Fruit fly (Drosophila melanogaster) whole organism, larva: Measurements from ENCODE around the gene CG14646.

Experiments
- noc ChIP-seq: fragments of 200-800 bp; sonication (Bioruptor generic); optimal IDR thresholded peaks from 3 replicates; lab custom pipeline; 2019; ENCODE audit warnings: missing biosample characterization, mild to moderate bottlenecking, missing genetic modification characterization, moderate library complexity

Gene CG14646

dm6 chr3R:4390133-4390532 is at the start of gene CG14646:
CG14646 (plus strand) TSS chr3R:4390366.
- TF ChIP-seq noc: no peak

dm6 chr3R:4341177-4341576 is 49.0 kb upstream of the CG14646 start:
- TF ChIP-seq noc: no peak

- no peak for TF ChIP-seq noc
Measured at dm6 chr3R:4346636-4347035, 43.5 kb upstream of the CG14646 start, which contains the start of gene hkb. hkb (minus strand) TSS chr3R:4346646.

DNA sequence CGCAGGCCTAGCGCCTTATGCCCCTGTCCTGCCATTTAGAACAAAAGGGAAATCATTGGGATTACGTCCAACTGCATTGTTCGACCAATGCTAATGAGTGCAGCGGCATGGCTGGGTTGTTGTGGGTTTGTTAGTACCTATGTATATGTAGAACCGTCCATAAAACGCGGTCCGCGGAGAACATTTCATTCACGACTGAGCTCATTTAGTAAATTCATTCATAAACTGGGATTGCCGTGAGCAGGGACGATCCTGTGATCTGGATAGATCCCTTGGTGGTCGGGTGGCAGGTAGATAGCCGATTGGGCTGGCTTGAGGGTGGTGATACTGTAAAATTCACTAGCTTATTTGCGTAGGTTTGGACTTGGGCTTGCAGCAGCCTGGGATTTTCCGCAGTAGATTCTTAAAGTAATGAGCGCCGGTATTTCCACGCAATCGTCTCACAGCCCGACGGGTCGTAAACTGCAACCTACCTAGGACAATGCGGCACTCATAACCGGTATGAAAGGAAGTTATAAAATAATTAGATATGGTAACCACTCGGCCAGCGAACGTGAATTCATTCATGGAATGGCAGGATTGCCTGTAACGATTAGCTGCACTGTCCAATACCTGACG is 41.9 kb upstream of the CG14646 start:
- TF ChIP-seq noc: no peak

DNA sequence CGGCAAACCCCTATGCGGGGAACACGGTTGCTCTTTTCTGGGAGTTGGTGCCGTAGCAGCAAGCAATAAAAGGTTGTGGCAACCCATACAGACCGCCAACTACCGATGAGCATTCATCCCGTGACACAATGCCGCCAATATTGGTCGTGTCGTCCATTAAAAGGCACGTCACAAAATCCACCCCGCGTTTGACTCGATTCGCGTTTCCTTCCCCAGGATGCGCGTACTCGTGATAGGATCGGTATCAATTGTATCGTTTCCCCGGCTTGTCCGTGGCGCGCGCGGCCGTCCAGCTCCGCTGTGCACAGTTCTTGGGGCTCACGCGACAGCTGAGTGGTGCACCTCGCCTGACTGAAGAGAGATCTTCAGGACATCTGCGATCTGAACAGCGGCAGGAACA is 40.0 kb upstream of the CG14646 start:
- no peak for TF ChIP-seq noc

DNA sequence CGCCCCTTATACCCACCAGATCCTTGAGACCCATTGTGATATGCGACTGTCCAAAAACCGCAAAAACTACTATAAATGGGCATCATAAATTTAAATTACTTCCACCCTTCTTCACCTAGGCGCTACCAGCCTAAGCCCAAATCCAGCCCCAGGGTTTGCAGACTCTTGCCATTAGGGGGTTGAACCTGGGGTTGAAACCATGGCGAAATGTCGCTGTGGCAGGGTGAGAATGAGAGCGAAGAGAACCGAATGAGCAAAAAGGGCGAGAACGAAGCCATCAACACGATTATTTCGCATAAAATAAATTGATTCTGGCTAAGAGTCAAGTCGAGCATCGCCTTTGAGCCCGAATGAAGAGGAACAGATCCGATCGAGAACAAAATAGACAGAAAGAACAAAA is 36.6 kb upstream of the CG14646 start:
- no peak for TF ChIP-seq noc

DNA sequence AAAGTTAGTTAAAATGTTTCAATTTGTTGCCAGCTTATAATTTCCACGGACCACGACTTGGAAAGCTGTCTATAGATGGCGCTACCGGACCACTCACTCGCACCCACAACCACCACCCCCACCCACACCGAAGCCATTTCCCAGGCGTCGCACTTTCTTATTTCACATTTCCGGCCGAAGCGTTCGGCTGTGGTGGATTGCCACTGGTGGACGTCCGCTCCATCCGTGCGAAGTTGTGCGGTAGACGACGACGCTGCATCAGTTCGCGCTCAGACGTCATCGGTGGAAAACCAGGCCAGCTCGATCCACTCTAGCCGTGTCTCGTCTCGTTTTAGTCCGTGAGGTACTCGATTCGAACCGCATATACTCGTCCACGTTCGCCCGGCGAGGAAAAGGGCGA is 30.5 kb upstream of the CG14646 start, which contains the start of gene CG1090:
CG1090 (plus strand) TSS at position 259 of the 400 bp plus-strand sequence.
- no peak for TF ChIP-seq noc

- no peak for TF ChIP-seq noc
Measured at dm6 chr3R:4360668-4361110, 29.5 kb upstream of the CG14646 start.

DNA sequence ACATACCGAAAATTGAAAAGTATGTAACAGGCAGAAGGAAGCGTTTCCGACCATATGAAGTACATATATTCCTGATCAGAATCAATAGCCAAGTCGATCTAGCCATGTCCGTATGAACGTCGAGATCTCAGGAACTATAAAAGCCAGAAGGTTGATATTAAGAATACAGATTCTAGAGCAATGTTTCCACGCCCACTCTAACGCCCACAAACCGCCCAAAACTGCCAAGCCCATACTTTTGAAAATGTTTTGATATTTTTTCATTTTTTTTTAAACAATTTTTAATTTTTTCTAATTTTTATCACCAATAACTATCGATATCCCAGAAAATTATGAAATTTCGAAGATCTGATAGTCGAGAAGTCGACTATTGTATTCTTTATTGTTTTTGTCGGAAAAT is 28.2 kb upstream of the CG14646 start:
- no peak for TF ChIP-seq noc

DNA sequence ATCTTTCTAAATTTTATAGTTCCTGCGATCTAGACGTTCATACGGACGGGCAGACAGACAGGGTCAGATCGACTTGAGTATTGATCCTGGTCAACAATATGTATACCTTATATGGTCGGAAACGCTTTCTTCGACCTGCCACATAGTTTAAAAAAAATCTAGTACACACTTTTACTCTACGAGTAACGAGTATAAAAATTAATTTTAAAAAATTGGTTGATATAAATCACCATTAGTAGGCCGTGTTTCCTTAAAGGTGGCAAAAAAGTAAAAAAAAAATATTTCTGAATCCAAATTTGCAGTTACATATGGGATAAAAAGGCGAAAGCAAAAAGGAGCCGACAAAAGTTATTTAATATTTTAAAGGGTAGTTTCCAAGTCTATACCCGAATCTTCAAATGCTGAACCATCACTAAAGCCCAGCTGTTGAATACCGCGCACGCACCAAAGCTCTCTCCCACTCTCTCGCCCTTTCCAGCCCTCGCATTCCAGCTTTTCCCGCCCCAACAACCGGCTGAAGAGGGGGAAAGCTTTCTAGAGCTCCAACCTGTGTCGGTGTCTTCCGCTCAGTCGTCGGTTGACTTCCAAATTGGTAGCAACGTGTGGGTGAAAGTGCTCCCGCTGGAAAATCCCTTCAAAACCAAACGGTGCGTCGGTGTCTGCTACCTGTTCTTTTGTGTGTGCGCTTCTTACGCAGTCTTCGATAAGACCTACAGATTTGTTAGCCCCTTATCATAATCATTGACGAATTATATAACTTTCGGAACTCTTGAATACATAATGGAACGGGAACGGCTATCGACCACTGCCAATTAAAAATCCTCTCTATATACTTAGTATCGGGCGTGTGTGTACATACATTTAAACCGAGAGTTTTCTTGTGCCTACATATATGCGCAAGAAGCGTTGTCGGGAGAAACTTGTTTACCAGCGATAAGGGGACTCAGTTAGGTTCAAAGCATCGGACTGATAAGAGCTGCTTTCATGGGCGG is 11.5 kb upstream of the CG14646 start, which contains the start of gene Sfxn1-3:
Sfxn1-3 (plus strand) TSS at position 238 of the 992 bp plus-strand sequence.
- peak; percentile 81 for TF ChIP-seq noc

- no peak for TF ChIP-seq noc
Measured at dm6 chr3R:4381079-4381919, 8.9 kb upstream of the CG14646 start, which contains the start of gene Cont. Cont (plus strand) TSS chr3R:4381306.

- no peak for TF ChIP-seq noc
Measured at dm6 chr3R:4382165-4382564, 8.0 kb upstream of the CG14646 start.

DNA sequence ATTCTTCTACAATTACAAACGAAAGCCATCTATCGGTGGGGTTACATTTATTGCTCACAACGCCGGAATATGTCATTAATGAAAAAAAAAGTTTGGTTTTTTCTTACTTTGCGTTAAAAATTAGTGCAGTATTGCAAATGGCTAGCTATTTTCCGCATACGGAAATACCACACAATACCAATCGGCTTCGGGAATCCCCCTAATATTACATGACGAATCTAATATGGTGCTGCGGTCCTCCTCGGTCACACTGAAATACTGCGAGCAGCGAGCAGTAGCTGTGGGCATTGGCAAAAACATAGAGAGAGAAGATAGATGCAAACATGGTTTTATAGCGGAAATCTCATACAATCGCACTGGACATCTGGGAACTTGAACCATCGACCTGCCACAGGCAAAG is 2.7 kb upstream of the CG14646 start, which contains the start of gene tub:
tub (plus strand) TSS at position 253 of the 400 bp plus-strand sequence.
- TF ChIP-seq noc: peak; percentile 31

- TF ChIP-seq noc: no peak
Measured at dm6 chr3R:4394117-4394516, 4.0 kb downstream of the CG14646 start, which contains the start of gene CG34112. CG34112 (minus strand) TSS chr3R:4394259.

DNA sequence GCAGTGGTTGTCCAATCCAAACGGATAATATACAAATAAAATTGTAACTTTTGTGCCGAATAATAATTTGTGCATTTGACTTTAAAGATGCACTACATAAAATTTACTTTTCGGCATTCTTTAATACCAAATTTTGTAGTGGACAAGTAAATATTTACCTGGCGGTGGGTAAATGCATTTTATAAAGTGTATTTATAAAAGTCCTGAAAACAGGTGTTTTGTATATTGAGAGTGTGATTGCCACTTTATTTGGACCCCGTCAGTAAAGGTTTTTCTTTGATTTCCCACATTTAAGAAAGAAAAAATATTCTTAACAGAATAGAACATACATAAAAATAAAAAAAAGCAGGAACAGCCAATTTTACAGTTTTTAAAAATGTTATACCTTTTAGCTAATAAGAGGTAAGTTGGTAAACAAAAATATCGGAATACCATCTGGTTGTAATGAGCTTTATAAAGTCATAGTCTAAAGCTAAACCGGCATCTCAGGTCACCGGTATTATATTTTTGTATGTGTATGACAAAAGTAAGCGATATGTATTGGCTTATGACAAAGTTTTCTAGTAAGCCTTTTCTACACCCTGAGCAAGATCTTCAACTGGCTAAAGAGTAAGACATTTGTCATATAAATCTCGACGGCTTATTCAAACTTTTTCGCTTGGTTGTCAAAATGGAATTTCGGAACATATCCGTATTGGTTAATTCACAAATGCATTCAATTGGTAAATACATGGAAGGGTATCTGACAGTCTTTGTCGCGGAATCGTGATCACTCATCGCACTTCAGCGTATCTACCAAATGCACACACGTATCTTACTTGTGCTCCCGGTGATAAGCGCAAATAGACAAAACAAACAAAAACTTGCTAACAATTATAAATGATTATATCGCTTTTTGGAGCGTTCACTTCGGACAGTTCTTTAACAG is 4.8 kb downstream of the CG14646 start:
- TF ChIP-seq noc: peak; percentile 96
